Fruit fly (Drosophila melanogaster) whole organism, prepupa: Measurements from ENCODE around the gene Mau2.

Experiments
- Blimp-1 ChIP-seq: fragments of 200-800 bp; sonication (Bioruptor generic); optimal IDR thresholded peaks from 3 replicates; lab custom pipeline; 2017; ENCODE audit warnings: missing biosample characterization, missing genetic modification characterization, mild to moderate bottlenecking, moderate library complexity, missing genetic modification reagents
- CG10631 ChIP-seq: fragments of 200-800 bp; sonication (Bioruptor generic); optimal IDR thresholded peaks from 2 replicates; lab custom pipeline; 2016; ENCODE audit warnings: missing biosample characterization, missing genetic modification characterization
- CG11294 ChIP-seq: fragments of 200-800 bp; sonication (Bioruptor generic); IDR thresholded peaks from 2 replicates; pipeline ENCODE4 v1.3.6; 2022; ENCODE audit warnings: missing biosample characterization, missing genetic modification characterization
- CG11762 ChIP-seq: fragments of 200-800 bp; sonication (Bioruptor generic); optimal IDR thresholded peaks from 3 replicates; lab custom pipeline; 2016; ENCODE audit warnings: missing biosample characterization, missing genetic modification characterization; ENCODE audit not compliant: insufficient read depth
- CG11902 ChIP-seq: fragments of 200-800 bp; sonication (Bioruptor generic); optimal IDR thresholded peaks from 3 replicates; lab custom pipeline; 2016; ENCODE audit warnings: missing biosample characterization, missing genetic modification characterization
- CG16779 ChIP-seq: fragments of 200-800 bp; sonication (Bioruptor generic); optimal IDR thresholded peaks from 3 replicates; lab custom pipeline; 2017; ENCODE audit warnings: missing biosample characterization, mild to moderate bottlenecking, missing genetic modification characterization
- CG3032 ChIP-seq: fragments of 200-800 bp; optimal IDR thresholded peaks from 2 replicates; lab custom pipeline; 2019; ENCODE audit warnings: missing biosample characterization, mild to moderate bottlenecking, missing genetic modification characterization, moderate library complexity
- CG31627 ChIP-seq: fragments of 200-800 bp; sonication (Bioruptor generic); optimal IDR thresholded peaks from 3 replicates; lab custom pipeline; 2016; ENCODE audit warnings: missing biosample characterization, missing genetic modification characterization
- CG32006 ChIP-seq: fragments of 200-800 bp; sonication (Bioruptor generic); optimal IDR thresholded peaks from 3 replicates; lab custom pipeline; 2017; ENCODE audit warnings: missing biosample characterization, mild to moderate bottlenecking, missing genetic modification characterization
- CG34406 ChIP-seq: fragments of 200-800 bp; sonication (Bioruptor generic); optimal IDR thresholded peaks from 3 replicates; lab custom pipeline; 2016; ENCODE audit warnings: missing biosample characterization, missing genetic modification characterization
- CG3919 ChIP-seq: fragments of 200-800 bp; sonication (Bioruptor generic); optimal IDR thresholded peaks from 3 replicates; lab custom pipeline; 2016; ENCODE audit warnings: missing biosample characterization, missing genetic modification characterization
- CG4318 ChIP-seq: fragments of 200-800 bp; sonication (Bioruptor generic); optimal IDR thresholded peaks from 3 replicates; lab custom pipeline; 2017; ENCODE audit warnings: missing biosample characterization, mild to moderate bottlenecking, missing genetic modification characterization
- CG6163 ChIP-seq: fragments of 200-800 bp; sonication (Bioruptor generic); IDR thresholded peaks from 3 replicates; pipeline ENCODE4 v1.3.6; 2022; ENCODE audit warnings: missing biosample characterization, missing genetic modification characterization
- CG6276 ChIP-seq: fragments of 200-800 bp; sonication (Bioruptor generic); optimal IDR thresholded peaks from 2 replicates; lab custom pipeline; 2017; ENCODE audit warnings: missing biosample characterization, mild to moderate bottlenecking, missing genetic modification characterization
- CG6792 ChIP-seq: fragments of 200-800 bp; sonication (Bioruptor generic); optimal IDR thresholded peaks from 3 replicates; lab custom pipeline; 2016; ENCODE audit warnings: missing biosample characterization, missing genetic modification characterization
- CG6808 ChIP-seq: fragments of 200-800 bp; sonication (Bioruptor generic); optimal IDR thresholded peaks from 3 replicates; lab custom pipeline; 2017; ENCODE audit warnings: missing biosample characterization, missing genetic modification characterization, mild to moderate bottlenecking, moderate library complexity, missing genetic modification reagents
- CG8119 ChIP-seq: fragments of 200-800 bp; sonication (Bioruptor generic); IDR thresholded peaks from 3 replicates; pipeline ENCODE4 v1.3.6; 2022; ENCODE audit warnings: missing biosample characterization, missing genetic modification characterization
- CG8319 ChIP-seq: fragments of 200-800 bp; sonication (Bioruptor generic); optimal IDR thresholded peaks from 3 replicates; lab custom pipeline; 2016; ENCODE audit warnings: missing biosample characterization, missing genetic modification characterization
- CG8632 ChIP-seq: fragments of 200-800 bp; sonication (Bioruptor generic); optimal IDR thresholded peaks from 3 replicates; lab custom pipeline; 2016; ENCODE audit warnings: missing biosample characterization, missing genetic modification characterization
- CG9139 ChIP-seq: fragments of 200-800 bp; sonication (Bioruptor generic); optimal IDR thresholded peaks from 3 replicates; lab custom pipeline; 2017; ENCODE audit warnings: missing biosample characterization, mild to moderate bottlenecking, missing genetic modification characterization
- Eip75B ChIP-seq: fragments of 200-800 bp; sonication (Bioruptor generic); optimal IDR thresholded peaks from 3 replicates; lab custom pipeline; 2016; ENCODE audit warnings: missing biosample characterization, missing genetic modification characterization
- Eip78C ChIP-seq: fragments of 200-800 bp; sonication (Bioruptor generic); peaks from one replicate; lab custom pipeline; 2016; ENCODE audit warnings: missing biosample characterization, missing genetic modification characterization
- Eip93F ChIP-seq: fragments of 200-800 bp; sonication (Bioruptor generic); optimal IDR thresholded peaks from 2 replicates; lab custom pipeline; 2016; ENCODE audit warnings: missing biosample characterization, mild to moderate bottlenecking, missing genetic modification characterization
- Ets21C ChIP-seq: fragments of 200-800 bp; sonication (Bioruptor generic); optimal IDR thresholded peaks from 3 replicates; lab custom pipeline; 2016; ENCODE audit warnings: missing biosample characterization, missing genetic modification characterization
- Gug ChIP-seq: fragments of 200-800 bp; sonication (Bioruptor generic); IDR thresholded peaks from 2 replicates; pipeline ENCODE4 v1.3.6; 2022; ENCODE audit warnings: missing biosample characterization, missing genetic modification characterization
- Hr38 ChIP-seq: sonication (Bioruptor generic); optimal IDR thresholded peaks from 2 replicates; lab custom pipeline; 2016; ENCODE audit warnings: missing biosample characterization, missing genetic modification characterization
- Hr4 ChIP-seq: fragments of 200-800 bp; sonication (Bioruptor generic); optimal IDR thresholded peaks from 3 replicates; lab custom pipeline; 2016; ENCODE audit warnings: missing biosample characterization, missing genetic modification characterization
- OdsH ChIP-seq: fragments of 200-800 bp; sonication (Bioruptor generic); optimal IDR thresholded peaks from 3 replicates; lab custom pipeline; 2016; ENCODE audit warnings: missing biosample characterization, missing genetic modification characterization
- Smox ChIP-seq: fragments of 200-800 bp; sonication (Bioruptor generic); optimal IDR thresholded peaks from 3 replicates; lab custom pipeline; 2016; ENCODE audit warnings: missing biosample characterization, missing genetic modification characterization
- Sox14 ChIP-seq: fragments of 200-800 bp; sonication (Bioruptor generic); optimal IDR thresholded peaks from 3 replicates; lab custom pipeline; 2016; ENCODE audit warnings: missing biosample characterization, missing genetic modification characterization
- achi ChIP-seq: fragments of 200-800 bp; sonication (Bioruptor generic); optimal IDR thresholded peaks from 3 replicates; lab custom pipeline; 2016; ENCODE audit warnings: missing biosample characterization, missing genetic modification characterization
- acj6 ChIP-seq: fragments of 200-800 bp; sonication (Bioruptor generic); optimal IDR thresholded peaks from 3 replicates; lab custom pipeline; 2016; ENCODE audit warnings: missing biosample characterization, missing genetic modification characterization
- cyc ChIP-seq: fragments of 200-800 bp; sonication (Bioruptor generic); optimal IDR thresholded peaks from 3 replicates; lab custom pipeline; 2016; ENCODE audit warnings: missing biosample characterization, missing genetic modification characterization
- dac ChIP-seq: fragments of 200-800 bp; sonication (Bioruptor generic); optimal IDR thresholded peaks from 2 replicates; lab custom pipeline; 2017; ENCODE audit warnings: missing biosample characterization, mild to moderate bottlenecking, missing genetic modification characterization
- dsx ChIP-seq: fragments of 200-800 bp; optimal IDR thresholded peaks from 3 replicates; lab custom pipeline; 2019; ENCODE audit warnings: missing biosample characterization, mild to moderate bottlenecking, missing genetic modification characterization, moderate library complexity; ENCODE audit not compliant: poor library complexity, severe bottlenecking
- eg ChIP-seq: fragments of 200-800 bp; sonication (Bioruptor generic); IDR thresholded peaks from 3 replicates; pipeline ENCODE4 v1.3.6; 2022; ENCODE audit warnings: missing biosample characterization, missing genetic modification characterization
- esn ChIP-seq: fragments of 200-800 bp; sonication (Bioruptor generic); optimal IDR thresholded peaks from 2 replicates; lab custom pipeline; 2016; ENCODE audit warnings: missing biosample characterization, mild to moderate bottlenecking, missing genetic modification characterization, moderate library complexity
- fd59A ChIP-seq: fragments of 200-800 bp; sonication (Bioruptor generic); optimal IDR thresholded peaks from 2 replicates; lab custom pipeline; 2017; ENCODE audit warnings: missing biosample characterization, mild to moderate bottlenecking, missing genetic modification characterization, missing genetic modification reagents
- fkh ChIP-seq: fragments of 200-800 bp; sonication (Bioruptor generic); optimal IDR thresholded peaks from 3 replicates; lab custom pipeline; 2017; ENCODE audit warnings: missing biosample characterization, mild to moderate bottlenecking, missing genetic modification characterization, moderate library complexity
- lz ChIP-seq: fragments of 200-800 bp; sonication (Bioruptor generic); optimal IDR thresholded peaks from 3 replicates; lab custom pipeline; 2016; ENCODE audit warnings: missing biosample characterization, missing genetic modification characterization
- net ChIP-seq: fragments of 200-800 bp; sonication (Bioruptor generic); optimal IDR thresholded peaks from 3 replicates; lab custom pipeline; 2016; ENCODE audit warnings: missing biosample characterization, missing genetic modification characterization
- pdm3 ChIP-seq: fragments of 200-800 bp; sonication (Bioruptor generic); optimal IDR thresholded peaks from 3 replicates; lab custom pipeline; 2016; ENCODE audit warnings: missing biosample characterization, missing genetic modification characterization
- salr ChIP-seq, 2 experiments: fragments of 200-800 bp; sonication (Bioruptor generic); optimal IDR thresholded peaks; 3 replicates each; lab custom pipeline; 2016 to 2018; ENCODE audit warnings: missing biosample characterization in 2 of 2, missing genetic modification characterization in 2 of 2, mild to moderate bottlenecking in 1 of 2
- spab ChIP-seq: fragments of 200-800 bp; sonication (Bioruptor generic); optimal IDR thresholded peaks from 2 replicates; lab custom pipeline; 2017; ENCODE audit warnings: missing biosample characterization, mild to moderate bottlenecking, missing genetic modification characterization, missing genetic modification reagents
- ss ChIP-seq, 2 experiments: fragments of 200-800 bp; sonication (Bioruptor generic); optimal IDR thresholded peaks; 2 replicates in 1 of 2; 3 replicates in 1 of 2; lab custom pipeline; 2017 to 2018; ENCODE audit warnings: mild to moderate bottlenecking in 2 of 2, missing biosample characterization in 2 of 2, missing genetic modification characterization in 2 of 2, moderate library complexity in 1 of 2
- svp ChIP-seq: fragments of 200-800 bp; sonication (Bioruptor generic); peaks from one replicate; lab custom pipeline; 2016; ENCODE audit warnings: missing biosample characterization, missing genetic modification characterization
- vri ChIP-seq: fragments of 200-800 bp; sonication (Bioruptor generic); optimal IDR thresholded peaks from 3 replicates; lab custom pipeline; 2016; ENCODE audit warnings: missing biosample characterization, mild to moderate bottlenecking, missing genetic modification characterization

The Mau2 gene

DNA sequence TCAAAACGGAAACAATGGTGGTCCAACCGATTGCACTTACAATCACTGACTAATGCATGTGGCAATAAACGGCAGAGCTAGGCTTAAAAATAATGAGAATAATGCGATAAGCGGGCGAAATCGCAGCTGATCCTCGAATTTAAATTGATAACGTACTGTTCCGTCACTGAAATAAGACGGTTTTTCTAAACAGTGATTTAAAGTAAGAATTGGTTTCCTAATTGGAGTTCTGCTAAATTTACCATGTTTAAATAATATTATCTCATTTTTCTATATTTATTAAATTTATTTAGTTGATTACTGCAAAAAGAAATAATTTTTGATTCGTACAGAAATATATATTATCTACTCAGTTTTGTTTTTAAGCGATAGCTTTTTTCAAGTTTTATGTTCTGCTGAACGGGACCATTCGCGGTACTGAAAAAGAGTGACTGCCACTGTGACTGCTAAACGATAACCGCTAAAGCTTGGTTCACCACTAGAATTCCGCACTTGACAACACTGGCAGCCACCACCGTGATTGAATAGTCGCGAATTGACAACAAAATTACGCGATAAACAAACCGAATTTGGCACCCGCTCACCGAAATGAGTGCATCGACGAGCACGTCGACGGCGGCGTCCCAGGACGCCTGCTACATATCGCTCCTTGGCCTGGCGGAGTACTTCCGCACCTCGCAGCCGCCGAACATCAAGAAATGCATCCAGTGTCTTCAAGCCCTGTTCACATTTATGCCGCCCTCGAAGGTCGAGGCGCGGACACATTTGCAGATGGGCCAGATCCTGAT, at the start of gene Mau2, which contains the start of gene Spn88Eb:
Gene Mau2, plus strand, starts transcription at position 493 of the 788 bp plus-strand sequence.
Gene Spn88Eb, minus strand, starts transcription at position 51 of the 788 bp plus-strand sequence.
- TF ChIP-seq spab (GFP tag; lab: Kevin White, UChicago) (no peak), CG3919 (no peak), CG34406 (GFP tag; lab: Kevin White, UChicago) (no peak), eg (peak; percentile 70), CG9139 (no peak), dac (no peak), CG3032 (tag; lab: Kevin White, UChicago) (peak; percentile 62), CG11294 (GFP tag; lab: Robert Waterston, UW) (peak; percentile 43; the same call in 1 of the 2 replicates), CG4318 (no peak), Ets21C (GFP tag; lab: Kevin White, UChicago) (no peak), vri (GFP tag; lab: Kevin White, UChicago) (no peak), Hr38 (GFP tag; lab: Kevin White, UChicago) (no peak), cyc (GFP tag; lab: Kevin White, UChicago) (peak; percentile 52), pdm3 (GFP tag; lab: Kevin White, UChicago) (no peak), CG6808 (GFP tag; lab: Kevin White, UChicago) (no peak), CG31627 (GFP tag; lab: Kevin White, UChicago) (peak; percentile 63), CG6276 (no peak), CG6792 (GFP tag; lab: Kevin White, UChicago) (peak; percentile 8), Hr4 (GFP tag; lab: Kevin White, UChicago) (no peak), Eip78C (GFP tag; lab: Kevin White, UChicago) (no peak), CG10631 (GFP tag; lab: Kevin White, UChicago) (no peak), Blimp-1 (GFP tag; lab: Kevin White, UChicago) (no peak), CG8119 (GFP tag; lab: Robert Waterston, UW) (no peak), Gug (GFP tag; lab: Robert Waterston, UW) (peak; percentile 60), Eip75B (GFP tag; lab: Kevin White, UChicago) (no peak), achi (GFP tag; lab: Kevin White, UChicago) (no peak), esn (GFP tag; lab: Kevin White, UChicago) (peak; percentile 52), CG8319 (GFP tag; lab: Kevin White, UChicago) (no peak), net (GFP tag; lab: Kevin White, UChicago) (no peak), dsx (GFP tag; lab: Kevin White, UChicago) (no peak), Eip93F (peak; percentile 33), Smox (no peak), CG6163 (GFP tag; lab: Robert Waterston, UW) (peak; percentile 18; the same call in 1 of the 3 replicates), svp (no peak), CG11902 (GFP tag; lab: Kevin White, UChicago) (no peak), CG8632 (GFP tag; lab: Kevin White, UChicago) (no peak), Sox14 (GFP tag; lab: Kevin White, UChicago) (peak; percentile 49), CG11762 (no peak), CG32006 (GFP tag; lab: Kevin White, UChicago) (no peak), fd59A (GFP tag; lab: Kevin White, UChicago) (no peak), acj6 (GFP tag; lab: Kevin White, UChicago) (no peak), fkh (no peak), salr (GFP tag; optimal IDR thresholded peaks at IDR 0.05; lab: Kevin White, UChicago) (no peak), CG16779 (tag; lab: Kevin White, UChicago) (no peak), OdsH (GFP tag; lab: Kevin White, UChicago) (no peak), lz (GFP tag; lab: Kevin White, UChicago) (peak; percentile 58), ss (GFP tag; optimal IDR thresholded peaks at IDR 0.05; lab: Kevin White, UChicago) (no peak)
